Worm (Caenorhabditis elegans) whole organism, L4/young adult: Measurements from ENCODE around the gene uba-1.
A peak's percentile ranks its signal among the peaks of the same experiment; 100 is the strongest.
"Not testable (repeated sequence)": the region's sequence is repeated elsewhere in the genome, so short reads cannot be mapped to it uniquely, and the experiment has no call there.

ENCODE experiments used
- W03F9.2 ChIP-seq: fragments of 150-350 bp; optimal IDR thresholded peaks from 2 replicates; lab custom pipeline; 2014; ENCODE audit warnings: missing biosample characterization, missing genetic modification characterization
- dao-5 ChIP-seq: sonication (generic microtip); optimal IDR thresholded peaks from 2 replicates; lab custom pipeline; 2016; ENCODE audit warnings: missing genotype, missing genetic modification characterization, moderate library complexity, missing compliant biosample characterization
- him-1 ChIP-seq: sonication (generic microtip); optimal IDR thresholded peaks from 2 replicates; lab custom pipeline; 2016; ENCODE audit warnings: missing genotype, missing genetic modification reagents, missing genetic modification characterization, missing compliant biosample characterization

The uba-1 gene

DNA sequence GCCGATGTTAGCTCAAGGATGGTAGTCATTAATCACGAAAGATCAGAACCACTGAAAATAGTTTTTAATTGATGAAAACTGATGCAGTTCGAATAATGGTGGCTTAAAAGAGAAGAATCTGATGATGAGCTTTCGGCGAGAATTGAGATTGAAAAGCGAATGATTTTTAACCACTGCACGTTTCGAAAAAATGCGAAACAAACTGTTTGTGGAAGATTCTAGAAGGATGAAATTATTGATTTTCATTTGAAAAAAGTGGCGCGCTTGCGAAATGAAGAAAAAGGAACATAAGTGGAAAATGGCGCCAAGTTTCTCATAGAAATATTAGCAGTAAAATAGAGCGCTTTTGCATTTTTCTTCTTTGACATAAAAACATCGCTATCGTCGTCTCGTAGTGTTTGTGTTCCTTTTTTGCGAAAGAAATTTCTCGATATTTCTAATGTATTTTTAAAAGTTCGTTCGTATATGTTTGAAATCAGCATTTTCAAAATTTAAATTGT, at the start of gene uba-1:
Gene uba-1 (minus strand): TSS at position 51 of the 500 bp plus-strand sequence.
- no peak for TF ChIP-seq dao-5
- TF ChIP-seq W03F9.2, result peak; percentile 34
- no peak for TF ChIP-seq him-1 (tag; lab: Kevin White, UChicago)

DNA sequence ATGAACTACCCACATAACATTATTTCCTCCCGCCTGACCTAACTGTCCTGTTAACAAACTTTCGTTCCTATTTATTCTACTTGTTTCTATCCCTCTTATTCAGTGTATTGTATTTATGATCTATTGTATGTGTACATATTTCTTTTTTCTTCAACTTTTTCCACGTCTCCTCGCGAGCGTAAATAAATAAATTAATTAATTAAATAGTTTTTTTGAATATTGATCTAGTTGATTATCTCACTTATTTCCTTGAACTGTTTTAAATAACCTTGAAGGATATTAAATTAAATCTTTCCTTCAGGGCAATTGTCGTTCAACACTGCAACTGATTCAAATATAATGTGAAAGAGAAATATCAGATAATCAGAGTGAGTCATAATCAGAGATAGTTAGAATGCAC, 48.1 kb upstream of the uba-1 start, which contains the start of gene frk-1:
Gene frk-1 (plus strand): TSS at position 301 of the 400 bp plus-strand sequence.
- no peak for TF ChIP-seq him-1 (tag; lab: Kevin White, UChicago)
- no peak for TF ChIP-seq W03F9.2
- TF ChIP-seq dao-5, result no peak

DNA sequence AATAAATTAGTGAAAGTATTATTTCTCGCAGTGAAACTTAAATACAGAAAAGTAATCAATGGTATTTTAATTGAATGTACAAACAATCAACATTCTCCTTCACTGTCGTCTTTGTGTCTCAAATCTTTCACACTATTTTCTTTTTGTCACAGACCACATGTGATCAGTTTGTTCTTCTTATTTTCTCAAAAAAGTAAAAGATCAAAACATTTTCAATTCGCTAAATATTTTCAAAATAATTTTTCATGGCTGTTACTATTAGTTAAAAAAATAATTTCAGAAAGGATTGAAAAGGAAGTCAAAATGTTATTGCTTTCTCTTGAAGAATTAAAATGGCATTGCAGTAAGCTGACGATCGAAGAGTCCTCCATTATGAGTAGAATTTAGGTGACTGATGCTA, 46.1 kb upstream of the uba-1 start, which contains the start of gene dhs-31:
Gene dhs-31 (minus strand): TSS at position 101 of the 400 bp plus-strand sequence.
- no peak for TF ChIP-seq W03F9.2
- no peak for TF ChIP-seq him-1 (tag; lab: Kevin White, UChicago)
- TF ChIP-seq dao-5, result no peak

DNA sequence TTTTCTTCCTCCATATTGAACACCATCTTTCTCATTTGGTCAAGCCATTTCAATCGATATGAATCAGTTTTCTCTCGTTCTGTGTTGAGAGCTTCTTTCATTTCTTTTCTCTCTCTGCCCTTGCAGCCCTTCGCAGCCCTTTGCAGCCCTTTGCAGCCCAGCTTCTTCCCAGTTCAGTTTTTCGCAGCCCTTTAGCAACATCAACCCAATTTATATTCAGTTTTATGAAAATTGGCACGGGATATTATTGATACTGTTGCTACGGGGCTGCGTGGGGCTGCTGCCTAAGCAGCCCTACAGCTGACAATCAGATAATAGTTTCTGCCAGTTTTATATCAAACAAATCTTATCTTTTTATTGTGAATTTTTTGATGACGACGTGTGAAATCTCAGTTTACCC, 42.2 kb upstream of the uba-1 start, which contains the start of gene F44D12.10:
Gene F44D12.10 (minus strand): TSS at position 101 of the 400 bp plus-strand sequence.
- TF ChIP-seq W03F9.2 (no peak), dao-5 (no peak), him-1 (tag; lab: Kevin White, UChicago) (no peak)

DNA sequence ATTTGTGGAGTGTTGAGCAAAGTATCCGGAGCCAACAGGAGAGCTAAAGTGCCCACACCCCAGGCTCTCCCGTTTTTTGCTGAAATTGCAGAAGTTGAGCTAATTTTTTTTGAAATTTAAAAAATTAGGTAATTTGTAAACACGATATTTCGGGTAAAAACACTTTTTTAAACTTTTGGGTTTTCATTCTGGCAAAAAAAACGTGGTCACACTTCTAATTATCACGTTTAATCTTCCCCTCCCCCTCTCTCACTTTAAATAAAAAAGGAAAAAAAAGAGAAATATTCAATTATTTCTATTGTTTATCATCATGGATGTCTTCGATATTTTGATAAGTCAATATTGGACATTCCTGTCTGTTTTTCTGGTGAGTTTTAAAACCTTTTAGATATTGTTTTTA, 38.3 kb upstream of the uba-1 start, which contains the start of gene F44D12.6:
Gene F44D12.6 (plus strand): TSS at position 301 of the 400 bp plus-strand sequence.
- no peak for TF ChIP-seq dao-5
- TF ChIP-seq W03F9.2, result no peak
- TF ChIP-seq him-1 (tag; lab: Kevin White, UChicago), result no peak

DNA sequence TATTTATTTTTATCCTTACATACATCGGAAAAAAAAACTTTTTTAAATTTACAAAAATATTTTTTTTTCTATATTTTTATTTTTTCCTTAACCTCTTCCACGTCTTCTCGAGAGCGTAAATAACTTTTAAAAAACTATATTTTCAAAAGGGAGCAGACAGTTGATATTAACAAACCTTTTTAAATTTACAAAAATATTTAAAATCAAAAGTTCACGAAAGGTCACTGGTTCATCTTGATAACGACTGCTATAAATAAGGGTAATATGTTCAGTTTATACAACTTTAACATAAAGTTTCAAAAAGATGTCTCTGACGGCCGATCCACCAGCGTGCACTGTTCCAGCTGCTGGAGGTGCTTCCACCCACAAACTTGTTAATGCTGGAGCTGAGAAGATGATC, 34.0 kb upstream of the uba-1 start, which contains the start of the genes F44D12.16 and msd-2:
Gene F44D12.16 (plus strand): TSS at position 301 of the 400 bp plus-strand sequence.
Gene msd-2 (plus strand): TSS at position 305 of the 400 bp plus-strand sequence.
- TF ChIP-seq W03F9.2; him-1 (tag; lab: Kevin White, UChicago); dao-5: not testable (repeated sequence)

DNA sequence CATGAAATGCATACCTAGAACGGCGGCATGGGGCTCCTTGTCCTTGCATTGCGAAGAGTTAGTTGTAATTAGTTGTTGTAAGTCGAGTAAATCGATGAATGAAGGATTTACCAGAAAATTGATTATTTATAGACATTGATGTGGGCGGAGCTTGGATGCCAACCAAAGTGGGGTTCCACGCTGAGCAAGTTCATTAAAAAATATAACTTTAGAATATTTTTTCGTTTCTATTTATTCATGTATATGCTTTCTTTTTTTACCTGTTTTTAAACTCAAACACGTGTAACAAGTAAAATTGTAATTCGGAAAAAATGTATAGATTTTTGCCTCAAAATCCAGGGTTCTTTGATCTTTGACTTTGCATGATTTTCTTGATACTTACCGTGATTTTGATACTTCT, 32.8 kb upstream of the uba-1 start, which contains the start of gene gipc-2:
Gene gipc-2 (minus strand): TSS at position 101 of the 400 bp plus-strand sequence.
- no peak for TF ChIP-seq him-1 (tag; lab: Kevin White, UChicago)
- TF ChIP-seq W03F9.2, result no peak
- TF ChIP-seq dao-5, result no peak

ce11 chrIV:10026129-10026528, 31.4 kb upstream of the uba-1 start:
- TF ChIP-seq W03F9.2 (no peak), him-1 (tag; lab: Kevin White, UChicago) (no peak)

DNA sequence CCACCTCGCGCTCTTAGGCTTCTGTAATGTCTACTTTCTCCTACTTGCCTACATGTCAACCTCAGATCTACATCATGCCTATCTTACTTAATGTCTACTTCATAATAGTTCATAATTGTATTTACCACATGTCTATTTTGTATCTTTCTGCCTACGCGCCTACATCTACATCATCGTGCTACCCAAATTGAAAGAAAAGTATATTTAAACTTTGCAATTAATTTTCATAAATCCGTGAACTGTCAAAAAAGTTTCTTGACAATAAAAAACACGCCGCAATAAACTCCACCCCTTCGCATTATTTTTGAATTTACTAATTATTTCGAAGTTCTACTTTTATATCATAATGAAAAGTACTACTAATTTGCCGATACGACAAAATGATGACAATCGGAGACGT, 28.2 kb upstream of the uba-1 start, which contains the start of gene F44D12.8:
Gene F44D12.8 (plus strand): TSS at position 301 of the 400 bp plus-strand sequence.
- TF ChIP-seq W03F9.2, result no peak
- TF ChIP-seq him-1 (tag; lab: Kevin White, UChicago), result no peak
- TF ChIP-seq dao-5, result no peak

- TF ChIP-seq him-1 (tag; lab: Kevin White, UChicago), result no peak
- no peak for TF ChIP-seq dao-5
- no peak for TF ChIP-seq W03F9.2
Measured at ce11 chrIV:10021283-10021682, 26.5 kb upstream of the uba-1 start, which contains the start of gene F44D12.19. F44D12.19 (plus strand) TSS chrIV:10021583.

DNA sequence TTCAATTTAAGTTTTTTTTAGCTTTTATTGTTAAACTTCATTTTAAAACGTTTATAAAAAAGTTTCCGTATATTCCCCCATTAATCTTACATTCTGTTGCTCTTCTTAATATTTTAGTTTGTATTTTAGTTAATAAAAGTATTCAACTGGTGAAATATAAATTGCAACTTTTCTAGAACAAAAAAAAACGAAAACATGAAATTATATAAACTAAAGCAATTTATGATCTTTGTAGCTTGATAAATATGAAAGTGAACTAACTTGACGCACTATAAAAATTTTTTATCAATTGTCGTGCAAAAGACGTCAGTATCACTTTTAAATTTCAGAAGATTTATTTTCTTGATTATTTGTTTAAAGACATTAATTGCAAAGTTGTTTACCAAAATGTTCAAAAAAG, 22.9 kb upstream of the uba-1 start, which contains the start of gene F44D12.2:
Gene F44D12.2 (minus strand): TSS at position 101 of the 400 bp plus-strand sequence.
- TF ChIP-seq W03F9.2 (no peak), dao-5 (no peak), him-1 (tag; lab: Kevin White, UChicago) (no peak)

ce11 chrIV:10016977-10017376, 22.2 kb upstream of the uba-1 start, which contains the start of gene ent-7:
ent-7 (plus strand) TSS chrIV:10017277.
- TF ChIP-seq W03F9.2, result no peak
- TF ChIP-seq dao-5, result no peak

DNA sequence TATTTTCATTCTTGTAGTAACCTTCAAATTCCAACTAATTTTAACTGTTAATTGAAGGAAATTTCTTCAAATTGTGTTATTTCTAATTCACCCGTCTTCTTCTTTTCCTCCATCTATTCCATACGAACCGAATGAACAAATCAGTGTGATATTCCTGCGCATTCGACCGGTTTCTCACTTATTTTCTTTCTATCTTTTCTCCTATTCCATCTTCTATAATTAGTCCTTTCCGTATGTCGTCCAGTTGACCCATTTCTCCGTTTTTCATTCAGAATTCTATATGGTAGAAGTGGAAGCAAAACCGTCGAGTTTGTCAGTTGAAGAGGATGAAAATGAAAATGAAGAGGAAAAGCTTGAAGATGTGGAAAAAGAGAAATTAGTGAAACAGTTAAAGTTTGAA, 14.8 kb upstream of the uba-1 start, which contains the start of gene magu-4:
Gene magu-4 (plus strand): TSS at position 218 of the 400 bp plus-strand sequence.
- TF ChIP-seq W03F9.2, result no peak
- no peak for TF ChIP-seq dao-5
- no peak for TF ChIP-seq him-1 (tag; lab: Kevin White, UChicago)

ce11 chrIV:10007758-10008157, 13.0 kb upstream of the uba-1 start:
- TF ChIP-seq W03F9.2 (no peak), him-1 (tag; lab: Kevin White, UChicago) (no peak), dao-5 (no peak)

ce11 chrIV:10006792-10007191, 12.0 kb upstream of the uba-1 start, which contains the start of gene C47E12.13:
C47E12.13 (minus strand) TSS chrIV:10006892.
- no peak for TF ChIP-seq W03F9.2
- TF ChIP-seq him-1 (tag; lab: Kevin White, UChicago), result no peak
- TF ChIP-seq dao-5, result no peak
